Worm (Caenorhabditis elegans) whole organism, mixed stage, embryonic: ENCODE data around the gene srw-42.

Source experiments
- lin-13 ChIP-seq: fragments of 150-350 bp; optimal IDR thresholded peaks from 2 replicates; lab custom pipeline; 2014; ENCODE audit warnings: missing biosample characterization, missing genetic modification characterization
- nhr-237 ChIP-seq: fragments of 150-350 bp; optimal IDR thresholded peaks from 2 replicates; lab custom pipeline; 2014; ENCODE audit warnings: missing biosample characterization, missing genetic modification characterization
- snpc-4 ChIP-seq: fragments of 150-350 bp; optimal IDR thresholded peaks from 2 replicates; lab custom pipeline; 2014; ENCODE audit warnings: missing biosample characterization, missing genetic modification characterization
- unc-62 ChIP-seq: fragments of 150-350 bp; optimal IDR thresholded peaks from 2 replicates; lab custom pipeline; 2014; ENCODE audit warnings: missing biosample characterization, missing genetic modification reagents, missing genetic modification characterization

ce11 chrV:16666647-16667046 is 27.0 kb downstream of the srw-42 start, which contains the start of gene F14F8.14:
- TF ChIP-seq unc-62 (GFP tag; lab: Kevin White, UChicago) (no peak), nhr-237 (tag; lab: Kevin White, UChicago) (no peak), snpc-4 (no peak), lin-13 (tag; lab: Kevin White, UChicago) (no peak)
